Worm (Caenorhabditis elegans) whole organism, late embryonic: ENCODE data around the gene pms-2.

Experiments used
- dve-1 ChIP-seq: sonication (generic microtip); optimal IDR thresholded peaks from 2 replicates; lab custom pipeline; 2017; ENCODE audit warnings: antibody characterized with exemption, mild to moderate bottlenecking, missing genetic modification characterization, missing compliant biosample characterization
- elt-2 ChIP-seq: sonication (generic microtip); optimal IDR thresholded peaks from 2 replicates; lab custom pipeline; 2016; ENCODE audit warnings: missing genetic modification reagents, missing genetic modification characterization, missing compliant biosample characterization
- sox-4 ChIP-seq: sonication (generic microtip); optimal IDR thresholded peaks from 2 replicates; lab custom pipeline; 2017; ENCODE audit warnings: mild to moderate bottlenecking, missing genetic modification characterization, inconsistent platforms, missing compliant biosample characterization

DNA sequence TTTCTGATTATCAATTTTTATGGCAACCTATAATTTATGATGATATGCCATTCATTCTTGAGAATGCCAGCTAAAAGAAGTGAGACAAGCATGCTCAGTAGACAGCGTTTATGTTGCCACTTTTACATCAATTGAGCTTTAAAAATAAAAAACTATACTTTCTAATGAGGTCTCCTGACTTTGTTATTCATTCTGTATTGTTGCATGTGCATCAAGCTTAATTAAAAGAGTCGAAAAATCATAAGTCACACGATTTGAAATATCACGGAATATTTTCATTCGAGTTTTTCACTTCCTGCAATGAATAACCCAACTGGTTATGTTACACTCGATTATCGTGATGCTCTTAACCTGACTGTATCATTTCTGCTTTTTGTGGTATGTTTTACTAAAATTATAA, 7.8 kb downstream of the pms-2 start, which contains the start of gene srx-86:
- TF ChIP-seq elt-2 (no peak), sox-4 (tag; lab: Kevin White, UChicago) (no peak), dve-1 (no peak)
